Worm (Caenorhabditis elegans): ENCODE data around the gene nhr-54.

DNA sequence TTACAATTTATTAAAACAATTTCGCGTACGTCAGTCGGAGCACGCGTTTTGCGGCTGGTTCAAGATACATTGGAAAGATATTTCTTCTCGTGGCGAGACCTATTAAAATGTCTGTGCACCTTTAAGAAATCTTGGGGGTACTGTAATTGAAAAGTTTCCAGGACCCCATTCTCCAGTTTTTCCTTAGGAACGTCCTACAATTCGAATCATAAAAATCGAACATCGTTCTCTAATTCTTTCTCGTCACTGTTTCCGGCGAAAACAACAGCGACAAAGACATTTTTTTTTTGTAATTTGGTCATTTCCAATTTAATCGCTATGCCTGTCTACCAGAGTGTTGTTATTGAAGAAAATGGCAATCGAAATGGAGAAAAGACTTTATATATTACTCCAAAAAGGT, 31.0 kb upstream of the nhr-54 start, which contains the start of gene Y32B12B.1:
- TF ChIP-seq aly-2 (tag; optimal IDR thresholded peaks at IDR 0.05) (no peak), nhr-12 (tag; optimal IDR thresholded peaks at IDR 0.05) (no peak), tbx-2 (tag; optimal IDR thresholded peaks at IDR 0.05) (no peak), C34B4.2 (tag; optimal IDR thresholded peaks at IDR 0.05) (no peak), nhr-90 (tag; optimal IDR thresholded peaks at IDR 0.05; ENCODE audit: poor library complexity) (no peak), fos-1 (tag; optimal IDR thresholded peaks at IDR 0.05) (no peak), nhr-11 (tag; optimal IDR thresholded peaks at IDR 0.05) (no peak), ama-1 (optimal IDR thresholded peaks at IDR 0.05) (no peak), mdl-1 (tag; optimal IDR thresholded peaks at IDR 0.05) (no peak), efl-1 (optimal IDR thresholded peaks at IDR 0.05) (no peak), efl-1 (GFP tag; optimal IDR thresholded peaks at IDR 0.05 in 1 of 2) (no peak), hlh-17 (GFP tag; optimal IDR thresholded peaks at IDR 0.05; ENCODE audit: borderline replicate concordance) (no peak), ztf-4 (tag; optimal IDR thresholded peaks at IDR 0.05) (no peak)
